Fruit fly (Drosophila melanogaster) whole organism, embryonic: ENCODE results near the gene prd.

ENCODE experiments used
- BEAF-32 ChIP-seq: fragments of 200-800 bp; sonication (Bioruptor generic); optimal IDR thresholded peaks from 3 replicates; lab custom pipeline; 2017; ENCODE audit warnings: missing biosample characterization, missing genetic modification characterization, mild to moderate bottlenecking, moderate library complexity, missing genetic modification reagents
- CG11247 ChIP-seq: fragments of 200-800 bp; sonication (Bioruptor generic); IDR thresholded peaks from 2 replicates; pipeline ENCODE4 v1.3.6; 2022; ENCODE audit warnings: missing biosample characterization, missing genetic modification characterization
- CG11398 ChIP-seq: fragments of 200-800 bp; sonication (Bioruptor generic); optimal IDR thresholded peaks from 2 replicates; lab custom pipeline; 2016; ENCODE audit warnings: missing biosample characterization, missing genetic modification characterization
- CG13775 ChIP-seq: fragments of 200-800 bp; sonication (Bioruptor generic); optimal IDR thresholded peaks from 3 replicates; lab custom pipeline; 2017; ENCODE audit warnings: missing biosample characterization, mild to moderate bottlenecking, missing genetic modification characterization
- CG14965 ChIP-seq: fragments of 200-800 bp; sonication (Bioruptor generic); optimal IDR thresholded peaks from 2 replicates; lab custom pipeline; 2016; ENCODE audit warnings: missing biosample characterization, missing genetic modification characterization, borderline replicate concordance
- CG15073 ChIP-seq: fragments of 200-800 bp; sonication (Bioruptor generic); optimal IDR thresholded peaks from 2 replicates; lab custom pipeline; 2016; ENCODE audit warnings: missing biosample characterization, missing genetic modification characterization
- CG15479 ChIP-seq: fragments of 200-800 bp; sonication (Bioruptor generic); optimal IDR thresholded peaks from 3 replicates; lab custom pipeline; 2019; ENCODE audit warnings: missing biosample characterization, mild to moderate bottlenecking, missing genetic modification characterization, moderate library complexity
- CG1603 ChIP-seq: fragments of 200-800 bp; sonication (Bioruptor generic); optimal IDR thresholded peaks from 2 replicates; lab custom pipeline; 2019; ENCODE audit warnings: missing biosample characterization, mild to moderate bottlenecking, missing genetic modification characterization, moderate library complexity
- CG2875 ChIP-seq: fragments of 200-800 bp; sonication (Bioruptor generic); optimal IDR thresholded peaks from 2 replicates; lab custom pipeline; 2017; ENCODE audit warnings: missing biosample characterization, mild to moderate bottlenecking, missing genetic modification characterization, missing genetic modification reagents
- CG31365 ChIP-seq: fragments of 200-800 bp; sonication (Bioruptor generic); optimal IDR thresholded peaks from 2 replicates; lab custom pipeline; 2018; ENCODE audit warnings: missing biosample characterization, mild to moderate bottlenecking, missing genetic modification characterization
- CG3281 ChIP-seq: fragments of 200-800 bp; sonication (Bioruptor generic); optimal IDR thresholded peaks from 3 replicates; lab custom pipeline; 2017; ENCODE audit warnings: missing biosample characterization, mild to moderate bottlenecking, missing genetic modification characterization
- CG3407 ChIP-seq: fragments of 200-800 bp; sonication (Bioruptor generic); optimal IDR thresholded peaks from 2 replicates; lab custom pipeline; 2018; ENCODE audit warnings: missing biosample characterization, mild to moderate bottlenecking, missing genetic modification characterization
- CG34224 ChIP-seq: fragments of 200-800 bp; sonication (Bioruptor generic); IDR thresholded peaks from 3 replicates; pipeline ENCODE4 v1.3.6; 2022; ENCODE audit warnings: missing biosample characterization, missing genetic modification characterization; ENCODE audit not compliant: partially characterized antibody
- CG4360 ChIP-seq: fragments of 200-800 bp; sonication (Bioruptor generic); IDR thresholded peaks from 2 replicates; pipeline ENCODE4 v1.3.6; 2022; ENCODE audit warnings: missing biosample characterization, missing genetic modification characterization
- CG4424 ChIP-seq: fragments of 200-800 bp; sonication (Bioruptor generic); optimal IDR thresholded peaks from 3 replicates; lab custom pipeline; 2016; ENCODE audit warnings: missing biosample characterization, missing genetic modification characterization
- CG4730 ChIP-seq: fragments of 200-800 bp; sonication (Bioruptor generic); IDR thresholded peaks from 2 replicates; pipeline ENCODE4 v1.3.6; 2022; ENCODE audit warnings: missing biosample characterization, missing genetic modification characterization
- CG8388 ChIP-seq: fragments of 200-800 bp; sonication (Bioruptor generic); optimal IDR thresholded peaks from 2 replicates; lab custom pipeline; 2019; ENCODE audit warnings: missing biosample characterization, mild to moderate bottlenecking, missing genetic modification characterization, moderate library complexity
- CG8924 ChIP-seq: fragments of 200-800 bp; optimal IDR thresholded peaks from 3 replicates; lab custom pipeline; 2019; ENCODE audit warnings: missing biosample characterization, mild to moderate bottlenecking, missing genetic modification characterization, moderate library complexity
- CG9215 ChIP-seq: fragments of 200-800 bp; sonication (Bioruptor generic); IDR thresholded peaks from 2 replicates; pipeline ENCODE4 v1.3.6; 2022; ENCODE audit warnings: missing biosample characterization, missing genetic modification characterization
- CG9727 ChIP-seq: fragments of 200-800 bp; sonication (Bioruptor generic); optimal IDR thresholded peaks from 3 replicates; lab custom pipeline; 2017; ENCODE audit warnings: missing biosample characterization, mild to moderate bottlenecking, missing genetic modification characterization
- Dfd ChIP-seq, 2 experiments: fragments of >200 bp; optimal IDR thresholded peaks; 2 replicates each; lab custom pipeline; 2017; ENCODE audit warnings: missing biosample characterization in 2 of 2, missing genetic modification characterization in 2 of 2
- MESR4 ChIP-seq: fragments of 200-800 bp; sonication (Bioruptor generic); optimal IDR thresholded peaks from 2 replicates; lab custom pipeline; 2018; ENCODE audit warnings: missing biosample characterization, mild to moderate bottlenecking, missing genetic modification characterization, moderate library complexity
- MTF-1 ChIP-seq: fragments of 200-800 bp; sonication (Bioruptor generic); optimal IDR thresholded peaks from 2 replicates; lab custom pipeline; 2018; ENCODE audit warnings: missing biosample characterization, mild to moderate bottlenecking, missing genetic modification characterization, borderline replicate concordance
- Mad ChIP-seq: fragments of 200-800 bp; sonication (Bioruptor generic); optimal IDR thresholded peaks from 2 replicates; lab custom pipeline; 2016; ENCODE audit warnings: missing biosample characterization, missing genetic modification characterization
- Med ChIP-seq: fragments of 200-800 bp; sonication (Bioruptor generic); peaks from one replicate; lab custom pipeline; 2016; ENCODE audit warnings: missing biosample characterization, missing genetic modification characterization, mild to moderate bottlenecking, inconsistent platforms, moderate library complexity
- Oaz ChIP-seq: fragments of 200-800 bp; sonication (Bioruptor generic); IDR thresholded peaks from 2 replicates; pipeline ENCODE4 v1.3.6; 2022; ENCODE audit warnings: missing biosample characterization, missing genetic modification characterization
- Stat92E ChIP-seq, 3 experiments: fragments of >200 bp in 2 of 3; fragments of 200-800 bp in 1 of 3; sonication (Bioruptor generic) in 1 of 3; optimal IDR thresholded peaks; 2 replicates each; lab custom pipeline; 2017 to 2019; ENCODE audit warnings: missing biosample characterization in 3 of 3, missing genetic modification characterization in 3 of 3, mild to moderate bottlenecking in 1 of 3, moderate library complexity in 1 of 3
- Tbp ChIP-seq: fragments of >200 bp; optimal IDR thresholded peaks from 2 replicates; lab custom pipeline; 2018; ENCODE audit warnings: missing biosample characterization, missing genetic modification characterization
- ab ChIP-seq: fragments of 200-800 bp; sonication (Bioruptor generic); optimal IDR thresholded peaks from 2 replicates; lab custom pipeline; 2016; ENCODE audit warnings: missing biosample characterization, missing genetic modification characterization
- amos ChIP-seq: fragments of 200-800 bp; sonication (Bioruptor generic); IDR thresholded peaks from 2 replicates; pipeline ENCODE4 v1.3.6; 2022; ENCODE audit warnings: missing biosample characterization, missing genetic modification characterization; ENCODE audit not compliant: partially characterized antibody
- ap ChIP-seq: fragments of 200-800 bp; sonication (Bioruptor generic); IDR thresholded peaks from 2 replicates; pipeline ENCODE4 v1.3.6; 2022; ENCODE audit warnings: missing biosample characterization, missing genetic modification characterization
- ara ChIP-seq: fragments of 200-800 bp; sonication (Bioruptor generic); IDR thresholded peaks from 2 replicates; pipeline ENCODE4 v1.3.6; 2022; ENCODE audit warnings: missing biosample characterization, missing genetic modification characterization
- ash1 ChIP-seq: fragments of 200-800 bp; sonication (Bioruptor generic); optimal IDR thresholded peaks from 2 replicates; lab custom pipeline; 2018; ENCODE audit warnings: missing biosample characterization, mild to moderate bottlenecking, missing genetic modification characterization
- bsh ChIP-seq, 2 experiments: fragments of 200-800 bp; sonication (Bioruptor generic); optimal IDR thresholded peaks; 2 replicates each; lab custom pipeline; 2017 to 2018; ENCODE audit warnings: mild to moderate bottlenecking in 2 of 2, missing biosample characterization in 2 of 2, missing genetic modification characterization in 2 of 2, moderate library complexity in 1 of 2
- crol ChIP-seq: fragments of 200-800 bp; sonication (Bioruptor generic); IDR thresholded peaks from 2 replicates; pipeline ENCODE4 v1.3.6; 2022; ENCODE audit warnings: missing biosample characterization, missing genetic modification characterization
- dmrt11E ChIP-seq: fragments of 200-800 bp; sonication (Bioruptor generic); optimal IDR thresholded peaks from 3 replicates; lab custom pipeline; 2018; ENCODE audit warnings: missing biosample characterization, mild to moderate bottlenecking, missing genetic modification characterization, moderate library complexity
- ems ChIP-seq: fragments of 200-800 bp; sonication (Bioruptor generic); optimal IDR thresholded peaks from 3 replicates; lab custom pipeline; 2016; ENCODE audit warnings: missing biosample characterization, missing genetic modification characterization
- gcm2 ChIP-seq: fragments of 200-800 bp; sonication (Bioruptor generic); optimal IDR thresholded peaks from 2 replicates; lab custom pipeline; 2016; ENCODE audit warnings: missing biosample characterization, missing genetic modification characterization
- gsb-n ChIP-seq: fragments of 200-800 bp; sonication (Bioruptor generic); optimal IDR thresholded peaks from 3 replicates; lab custom pipeline; 2018; ENCODE audit warnings: missing biosample characterization, mild to moderate bottlenecking, missing genetic modification characterization
- hbn ChIP-seq: fragments of 200-800 bp; sonication (Bioruptor generic); IDR thresholded peaks from 2 replicates; pipeline ENCODE4 v1.3.6; 2022; ENCODE audit warnings: missing biosample characterization, missing genetic modification characterization; ENCODE audit not compliant: partially characterized antibody
- jigr1 ChIP-seq: fragments of 200-800 bp; sonication (Bioruptor generic); IDR thresholded peaks from 3 replicates; pipeline ENCODE4 v1.3.6; 2022; ENCODE audit warnings: missing biosample characterization, missing genetic modification characterization
- jumu ChIP-seq: fragments of 200-800 bp; sonication (Bioruptor generic); optimal IDR thresholded peaks from 3 replicates; lab custom pipeline; 2016; ENCODE audit warnings: missing biosample characterization, missing genetic modification characterization
- nmo ChIP-seq: fragments of 200-800 bp; sonication (Bioruptor generic); optimal IDR thresholded peaks from 2 replicates; lab custom pipeline; 2018; ENCODE audit warnings: missing biosample characterization, mild to moderate bottlenecking, missing genetic modification characterization, moderate library complexity
- sc ChIP-seq, 3 experiments: fragments of >200 bp in 2 of 3; fragments of 200-800 bp in 1 of 3; sonication (Bioruptor generic) in 1 of 3; optimal IDR thresholded peaks; 2 replicates in 2 of 3; 3 replicates in 1 of 3; lab custom pipeline; 2017; ENCODE audit warnings: mild to moderate bottlenecking in 1 of 3, missing biosample characterization in 1 of 3, missing genetic modification characterization in 1 of 3, missing genetic modification reagents in 1 of 3
- shn ChIP-seq: fragments of 200-800 bp; sonication (Bioruptor generic); optimal IDR thresholded peaks from 3 replicates; lab custom pipeline; 2016; ENCODE audit warnings: missing biosample characterization, missing genetic modification characterization
- so ChIP-seq: fragments of 200-800 bp; sonication (Bioruptor generic); IDR thresholded peaks from 3 replicates; pipeline ENCODE4 v1.3.6; 2022; ENCODE audit warnings: missing biosample characterization, missing genetic modification characterization
- trh ChIP-seq: fragments of 200-800 bp; sonication (Bioruptor generic); optimal IDR thresholded peaks from 2 replicates; lab custom pipeline; 2016; ENCODE audit warnings: missing biosample characterization, missing genetic modification characterization

prd gene

dm6 chr2L:12045941-12046855 lies 39.4 kb downstream of the prd start, which contains the start of gene CG6770 (continued):
- TF ChIP-seq CG3281 (GFP tag; lab: Kevin White, UChicago) (peak; percentile 85), ap (GFP tag; lab: Robert Waterston, UW) (peak; percentile 78), gsb-n (tag; lab: Kevin White, UChicago) (peak; percentile 45), ara (GFP tag; lab: Robert Waterston, UW) (peak; percentile 62), bsh (GFP tag; optimal IDR thresholded peaks at IDR 0.05; lab: Kevin White, UChicago) (peak; percentile 46 to 75), gcm2 (GFP tag; lab: Kevin White, UChicago) (peak; percentile 8), CG13775 (peak; percentile 59), ash1 (GFP tag; lab: Kevin White, UChicago) (peak; percentile 17), MTF-1 (GFP tag; lab: Kevin White, UChicago) (peak; percentile 9), CG31365 (tag; lab: Kevin White, UChicago) (peak; percentile 25), CG3407 (GFP tag; lab: Kevin White, UChicago) (peak; percentile 55), CG8388 (peak; percentile 66), Med (GFP tag; lab: Kevin White, UChicago) (peak; percentile 92), CG4424 (GFP tag; lab: Kevin White, UChicago) (peak; percentile 19), CG8924 (tag; lab: Kevin White, UChicago) (peak; percentile 87), BEAF-32 (peak; percentile 2), CG2875 (GFP tag; lab: Kevin White, UChicago) (no peak), nmo (GFP tag; lab: Kevin White, UChicago) (peak; percentile 56), hbn (GFP tag; lab: Robert Waterston, UW) (no peak), shn (GFP tag; lab: Kevin White, UChicago) (peak; percentile 1), Oaz (GFP tag; lab: Robert Waterston, UW) (peak; percentile 74), dmrt11E (tag; lab: Kevin White, UChicago) (no peak), ems (peak; percentile 14), CG11247 (peak; percentile 82), jigr1 (GFP tag; lab: Robert Waterston, UW) (0 out of 3 replicates have a peak, but pooled peaks have one; percentile 45), MESR4 (GFP tag; lab: Kevin White, UChicago) (no peak), CG9215 (GFP tag; lab: Robert Waterston, UW) (peak; percentile 65), sc (optimal IDR thresholded peaks at IDR 0.05; lab: Kevin White, UChicago) (no peak), sc (GFP tag; optimal IDR thresholded peaks at IDR 0.05; lab: Kevin White, UChicago) (peak; percentile 44), CG15073 (GFP tag; lab: Kevin White, UChicago) (peak; percentile 11), CG14965 (GFP tag; lab: Kevin White, UChicago) (no peak), so (GFP tag; lab: Robert Waterston, UW) (peak; percentile 83; the same call in 2 of the 3 replicates), Stat92E (GFP tag; optimal IDR thresholded peaks at IDR 0.05; lab: Kevin White, UChicago) (no peak), CG4360 (GFP tag; lab: Robert Waterston, UW) (no peak; the same call in none of the 2 replicates), CG1603 (peak; percentile 76), jumu (GFP tag; lab: Kevin White, UChicago) (no peak), ab (GFP tag; lab: Kevin White, UChicago) (no peak), CG34224 (no peak), Mad (GFP tag; lab: Kevin White, UChicago) (peak; percentile 51), CG4730 (GFP tag; lab: Robert Waterston, UW) (peak; percentile 70), CG11398 (GFP tag; lab: Kevin White, UChicago) (peak; percentile 20), trh (GFP tag; lab: Kevin White, UChicago) (peak; percentile 43), CG15479 (GFP tag; lab: Kevin White, UChicago) (no peak), Dfd (GFP tag; optimal IDR thresholded peaks at IDR 0.05; lab: Kevin White, UChicago) (no peak), crol (GFP tag; lab: Robert Waterston, UW) (peak; percentile 22; the same call in 1 of the 2 replicates), amos (GFP tag; lab: Robert Waterston, UW) (no peak; the same call in 1 of the 2 replicates), Tbp (GFP tag; lab: Kevin White, UChicago) (no peak), CG9727 (GFP tag; lab: Kevin White, UChicago) (peak; percentile 75)
